Worm (Caenorhabditis elegans) whole organism, early embryonic: ENCODE measurements around the gene elo-3.

Experiments
- ama-1 ChIP-seq: fragments of 150-350 bp; optimal IDR thresholded peaks from 2 replicates; lab custom pipeline; 2014
- tbx-37 ChIP-seq: fragments of 200-800 bp; sonication (Bioruptor generic); conservative IDR thresholded peaks from 2 replicates; pipeline ENCODE4 v1.3.6; 2022; ENCODE audit warnings: missing genetic modification reagents, missing genetic modification characterization, missing compliant biosample characterization

- no peak for TF ChIP-seq ama-1 (lab: Kevin White, UChicago)
- no peak for TF ChIP-seq tbx-37
Observed at ce11 chrIV:7203696-7204095, 33.8 kb upstream of the elo-3 start, which contains the start of gene R13A1.3.
